Worm (Caenorhabditis elegans) whole organism, dauer: ENCODE results near the gene ufc-1.

Experiments used
- unc-62 ChIP-seq: sonication (generic microtip); optimal IDR thresholded peaks from 2 replicates; lab custom pipeline; 2017; ENCODE audit warnings: missing biosample characterization, missing genetic modification reagents, missing genetic modification characterization

ufc-1 gene

DNA sequence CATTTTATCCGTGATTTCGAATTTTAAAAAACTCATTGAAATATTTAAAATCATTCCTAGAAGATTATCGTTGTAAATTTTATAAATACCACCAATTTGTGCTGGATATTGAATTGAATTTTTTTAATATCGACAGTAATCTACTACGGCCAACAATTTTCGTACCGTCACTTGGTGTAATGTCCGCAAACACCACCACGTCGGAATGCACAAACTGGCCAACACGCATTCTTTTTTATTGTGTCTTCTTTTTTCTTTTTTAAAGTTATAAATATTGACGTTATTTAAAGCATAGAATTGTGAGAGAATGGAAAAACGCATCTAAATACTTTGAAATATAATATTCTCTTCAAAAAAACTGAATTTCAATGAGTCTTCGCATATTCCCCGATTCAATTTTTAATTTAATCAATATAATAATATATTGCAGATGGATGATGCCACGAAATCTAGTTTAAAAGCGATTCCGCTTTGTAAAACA is at the start of gene ufc-1:
Gene ufc-1, plus strand, starts transcription at position 431 of the 481 bp plus-strand sequence.
- TF ChIP-seq unc-62 (GFP tag; lab: Kevin White, UChicago): no peak

DNA sequence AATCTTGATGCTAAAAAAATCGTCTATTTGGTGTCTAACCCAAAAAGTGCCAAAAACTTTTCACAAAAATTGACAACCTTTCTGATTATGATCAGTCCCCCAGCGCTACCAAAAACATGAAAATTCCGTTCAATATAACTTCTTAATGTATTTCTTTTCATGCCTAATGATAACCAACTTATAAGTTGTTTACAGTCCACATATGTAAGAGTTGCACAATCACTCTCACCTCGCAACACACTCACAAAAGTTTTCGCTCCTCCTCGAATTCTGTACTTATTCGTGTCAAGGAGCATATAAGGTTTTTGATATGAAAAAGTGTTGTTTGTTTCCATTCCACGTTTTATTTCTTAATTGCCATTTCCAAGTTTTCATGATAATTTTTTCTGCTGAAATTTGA is 42.8 kb upstream of the ufc-1 start:
- no peak for TF ChIP-seq unc-62 (GFP tag; lab: Kevin White, UChicago)

DNA sequence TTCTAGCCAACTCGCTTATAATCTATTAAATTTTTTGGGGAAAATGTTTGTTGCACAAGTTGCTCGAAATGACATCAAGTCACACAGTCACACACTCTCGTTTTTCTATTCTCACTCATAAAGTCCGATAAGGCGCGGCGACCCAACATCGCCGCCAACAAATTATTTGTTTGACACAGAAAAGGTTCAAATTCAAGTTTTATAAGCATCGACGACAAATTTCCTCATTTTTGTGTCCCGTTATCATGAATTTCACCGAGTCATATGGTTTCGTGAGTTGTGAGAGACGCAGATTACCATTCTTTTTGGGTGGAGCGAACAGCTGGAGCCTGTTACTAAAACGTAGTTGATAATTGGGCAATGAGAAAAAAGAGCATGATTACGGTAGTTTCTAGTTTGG is 41.5 kb upstream of the ufc-1 start:
- TF ChIP-seq unc-62 (GFP tag; lab: Kevin White, UChicago): no peak

DNA sequence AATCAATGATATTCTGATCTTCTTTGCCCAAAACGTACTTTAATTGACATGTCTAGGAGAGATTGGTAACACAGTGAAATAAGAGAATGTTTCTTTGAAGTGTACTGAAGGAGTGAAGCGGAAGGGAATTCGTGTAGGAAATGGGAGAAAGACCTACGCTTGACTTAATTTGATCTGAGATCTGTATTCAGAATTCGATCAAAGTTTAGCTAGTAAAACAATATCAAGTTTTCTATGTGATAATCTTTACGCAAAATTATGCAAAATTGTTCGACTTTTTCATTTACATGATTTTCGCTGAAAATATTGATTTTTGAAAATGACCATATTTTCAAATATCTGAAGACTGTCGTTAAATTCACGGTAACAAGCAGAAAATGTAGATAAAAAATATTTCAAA is 34.0 kb upstream of the ufc-1 start, which contains the start of gene K01B6.4:
Gene K01B6.4, minus strand, starts transcription at position 101 of the 400 bp plus-strand sequence.
- no peak for TF ChIP-seq unc-62 (GFP tag; lab: Kevin White, UChicago)

DNA sequence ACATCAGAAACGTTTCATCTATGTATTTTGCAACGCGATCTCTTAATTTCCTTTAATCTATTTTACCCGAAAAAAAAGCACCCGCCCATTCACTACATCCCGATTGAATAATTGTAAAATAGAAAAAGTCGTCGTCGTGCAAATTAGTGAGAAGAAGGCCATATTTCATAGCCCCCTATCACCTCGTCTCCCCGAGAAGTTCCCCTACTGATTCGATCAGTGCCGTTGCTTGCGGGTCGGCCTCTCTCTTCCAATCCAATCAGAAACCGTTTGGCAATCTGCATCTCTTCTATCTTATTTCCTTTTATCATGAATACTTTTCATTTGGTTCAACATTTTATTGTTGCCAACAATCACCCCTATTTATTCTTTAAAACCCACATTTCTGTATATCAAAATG is 32.2 kb upstream of the ufc-1 start:
- TF ChIP-seq unc-62 (GFP tag; lab: Kevin White, UChicago): no peak

DNA sequence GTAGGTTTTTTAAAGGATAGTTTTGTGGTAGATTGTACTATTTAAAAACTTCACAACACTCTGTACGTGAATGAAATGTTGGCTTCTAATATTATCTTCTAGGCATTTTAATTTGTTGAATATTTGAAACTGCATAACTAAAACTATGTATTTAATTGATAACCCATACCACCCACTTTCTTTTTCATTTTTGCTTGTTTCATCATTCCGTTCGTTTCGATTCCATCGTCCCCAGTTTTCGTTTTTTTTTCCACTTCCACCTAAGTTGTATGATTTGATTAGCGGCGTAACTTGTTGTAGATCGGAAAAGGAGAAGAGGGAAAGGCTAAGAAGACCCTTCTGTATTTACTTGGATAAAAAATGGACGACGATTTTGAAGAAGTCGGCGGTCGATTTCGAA is 31.4 kb upstream of the ufc-1 start, which contains the start of gene K01B6.3:
Gene K01B6.3, plus strand, starts transcription at position 301 of the 400 bp plus-strand sequence.
- no peak for TF ChIP-seq unc-62 (GFP tag; lab: Kevin White, UChicago)

DNA sequence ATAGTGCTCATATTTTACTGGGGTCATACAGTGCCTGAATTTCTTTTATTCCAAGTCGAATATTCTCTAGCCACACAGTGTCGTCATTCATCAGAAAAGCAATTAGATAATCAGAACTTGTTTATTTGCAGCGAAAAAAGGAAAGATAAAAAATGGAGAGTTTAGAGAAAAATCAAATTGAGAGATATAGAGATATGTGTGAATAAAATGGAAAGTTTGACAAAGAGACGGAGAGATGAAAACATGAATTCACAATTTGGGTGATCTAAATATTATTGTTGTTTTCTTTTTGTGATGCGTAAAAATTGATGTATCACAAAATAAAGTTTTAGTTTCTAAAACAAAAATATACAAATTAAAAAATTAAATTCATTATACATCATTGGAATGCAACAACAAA is 30.6 kb upstream of the ufc-1 start:
- TF ChIP-seq unc-62 (GFP tag; lab: Kevin White, UChicago): no peak

DNA sequence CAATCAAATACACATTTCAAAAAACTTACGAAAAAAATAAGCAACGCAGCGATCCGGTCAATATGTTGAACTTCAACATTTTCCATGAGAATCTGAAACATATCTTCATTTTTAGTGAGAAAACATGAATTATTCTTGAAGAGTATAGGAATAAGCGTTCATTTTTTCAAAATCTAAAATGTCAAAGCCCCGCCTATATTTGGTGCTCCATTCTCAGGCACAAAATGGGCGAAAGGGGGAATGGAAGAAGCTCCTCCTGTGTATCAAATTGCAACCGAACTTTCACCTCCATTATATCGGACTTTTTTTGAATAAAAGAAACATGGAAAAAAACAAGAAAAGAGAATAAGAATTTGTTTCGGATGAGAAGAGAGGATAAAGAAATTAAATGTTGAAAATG is 24.7 kb upstream of the ufc-1 start, which contains the start of gene srx-45:
Gene srx-45, minus strand, starts transcription at position 101 of the 400 bp plus-strand sequence.
- TF ChIP-seq unc-62 (GFP tag; lab: Kevin White, UChicago): no peak

DNA sequence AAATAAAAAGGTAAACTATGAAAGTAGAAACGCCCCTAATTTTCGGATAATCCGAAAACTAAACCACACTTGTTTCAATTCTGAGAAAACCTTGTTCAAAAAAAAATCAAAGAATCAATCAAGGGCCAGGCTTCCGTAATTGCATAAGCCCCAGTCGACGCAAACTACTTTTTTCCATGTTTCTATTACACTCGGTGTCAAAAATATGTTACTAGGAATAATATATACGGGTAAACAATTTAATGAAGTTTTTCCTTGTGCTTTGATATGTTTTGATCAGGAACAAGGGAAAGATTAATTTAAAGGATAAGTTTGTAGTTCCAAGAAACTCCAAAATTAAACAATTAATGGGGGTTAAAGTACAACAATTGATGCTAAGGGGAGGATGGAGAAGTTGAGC is 21.5 kb upstream of the ufc-1 start:
- no peak for TF ChIP-seq unc-62 (GFP tag; lab: Kevin White, UChicago)

DNA sequence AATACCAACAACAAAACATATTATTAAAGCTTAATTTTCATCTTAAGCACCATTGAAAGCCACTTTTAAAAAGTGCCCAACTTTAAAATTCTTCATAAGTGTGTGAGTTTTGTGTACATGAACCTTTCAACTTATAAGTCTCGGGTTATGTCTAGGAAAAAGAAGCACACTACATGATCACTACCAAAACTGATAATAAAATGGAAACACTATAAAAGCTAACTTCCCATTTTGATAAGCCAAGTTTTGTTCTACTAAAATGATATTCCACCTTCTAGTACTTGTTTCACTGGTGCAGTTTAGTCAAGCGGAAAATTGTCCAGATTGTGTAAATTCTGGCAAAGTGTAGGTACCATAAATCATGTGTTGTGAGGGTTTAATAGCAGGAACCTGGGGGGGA is 16.8 kb upstream of the ufc-1 start, which contains the start of gene C40H1.8:
Gene C40H1.8, plus strand, starts transcription at position 242 of the 400 bp plus-strand sequence.
- TF ChIP-seq unc-62 (GFP tag; lab: Kevin White, UChicago): no peak

DNA sequence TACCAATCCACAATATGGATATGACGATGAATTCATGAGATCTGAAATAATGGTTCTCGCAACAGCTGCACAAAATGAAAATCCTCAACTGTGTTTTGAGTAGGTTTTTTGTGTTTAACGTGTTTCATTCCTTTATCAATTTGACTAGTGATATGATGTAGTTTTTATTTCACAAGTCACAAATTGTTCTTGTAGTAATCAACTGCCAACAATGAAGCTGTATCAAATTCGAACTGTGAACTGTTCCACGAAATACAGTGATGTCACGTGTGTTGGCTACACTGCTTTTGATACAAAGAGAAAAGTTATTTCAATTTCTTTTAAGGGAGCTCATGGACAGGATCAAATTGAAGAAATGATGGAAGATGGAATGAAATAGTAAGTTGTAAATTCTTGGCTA is 16.1 kb upstream of the ufc-1 start:
- no peak for TF ChIP-seq unc-62 (GFP tag; lab: Kevin White, UChicago)

DNA sequence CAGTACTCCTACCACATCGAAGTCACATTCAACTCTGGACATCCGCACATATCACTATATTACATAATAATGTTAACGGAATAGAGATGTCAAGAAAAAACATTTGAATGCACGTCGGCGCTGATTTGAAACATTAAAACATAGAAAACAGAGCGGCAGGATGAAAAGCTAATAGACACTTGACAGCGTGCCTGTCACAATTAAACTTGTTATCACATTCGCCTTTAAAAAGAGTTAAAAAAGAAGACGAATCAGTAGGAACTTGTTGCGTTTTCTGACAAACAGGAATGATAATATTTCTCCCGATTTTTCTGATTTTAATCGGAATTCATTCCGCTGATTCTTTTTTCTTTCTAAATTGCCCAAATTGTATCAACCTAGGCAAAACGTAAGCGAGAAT is 13.7 kb upstream of the ufc-1 start:
- TF ChIP-seq unc-62 (GFP tag; lab: Kevin White, UChicago): no peak

DNA sequence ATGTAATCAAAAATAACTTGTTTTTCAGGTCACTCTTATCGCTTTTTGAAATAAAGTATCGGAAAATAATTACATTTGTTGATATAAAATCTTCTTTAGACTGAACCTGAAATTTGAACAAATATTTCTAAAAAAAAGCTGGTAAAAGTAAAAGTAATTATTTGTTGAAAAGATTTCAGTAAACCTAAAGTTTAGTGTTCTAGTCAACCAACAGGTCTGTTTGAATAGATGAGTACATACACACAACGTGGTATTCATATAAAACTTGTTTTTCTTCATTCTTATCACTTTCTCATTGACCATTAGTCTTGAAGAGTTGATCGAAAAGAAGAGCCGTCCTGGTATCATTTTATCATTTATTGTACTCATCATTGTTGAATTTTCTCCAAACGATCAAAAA is 11.7 kb upstream of the ufc-1 start, which contains the start of gene C40H1.9:
Gene C40H1.9, plus strand, starts transcription at position 301 of the 400 bp plus-strand sequence.
- no peak for TF ChIP-seq unc-62 (GFP tag; lab: Kevin White, UChicago)

DNA sequence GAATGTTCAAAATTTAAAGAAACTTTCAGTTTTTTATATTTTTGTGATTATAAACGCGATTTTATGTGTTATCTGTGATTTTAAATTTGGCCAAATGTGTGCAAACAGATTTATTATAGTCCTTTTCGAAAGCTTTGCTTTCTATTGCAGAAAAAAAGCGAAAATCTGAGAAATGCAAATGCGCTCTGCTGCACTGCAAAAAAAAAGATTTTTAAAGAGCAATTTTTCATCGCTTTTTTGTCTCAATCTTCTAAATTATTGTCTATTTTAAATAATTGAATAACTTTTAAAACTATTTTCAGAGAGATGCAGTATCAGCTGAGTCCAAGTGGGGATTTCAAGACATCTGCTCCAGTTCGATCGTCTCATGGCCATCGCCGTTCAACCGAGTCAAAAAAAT is 9.3 kb upstream of the ufc-1 start, which contains the start of gene cpb-1:
Gene cpb-1, plus strand, starts transcription at position 301 of the 400 bp plus-strand sequence.
- TF ChIP-seq unc-62 (GFP tag; lab: Kevin White, UChicago): no peak

DNA sequence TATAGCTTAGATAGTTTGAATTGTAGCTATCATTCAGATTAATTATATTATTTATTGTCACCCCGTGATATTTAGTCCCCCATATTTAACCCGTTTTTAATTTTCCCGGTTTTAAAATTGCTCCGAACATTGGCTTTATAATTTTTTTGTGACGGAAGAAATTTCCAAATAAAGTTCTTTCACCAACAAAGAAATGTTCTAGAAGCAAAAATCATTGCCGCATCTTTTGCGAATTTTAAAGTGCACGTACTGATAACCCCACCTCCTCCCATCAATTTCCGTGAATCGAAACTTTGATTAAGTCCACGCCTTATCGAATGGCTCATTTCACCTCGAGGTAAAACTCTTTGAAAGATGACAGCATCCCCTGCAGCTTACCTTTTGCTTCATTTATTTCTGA is 6.6 kb upstream of the ufc-1 start, which contains the start of gene C40H1.7:
Gene C40H1.7, plus strand, starts transcription at position 301 of the 400 bp plus-strand sequence.
- TF ChIP-seq unc-62 (GFP tag; lab: Kevin White, UChicago): no peak

DNA sequence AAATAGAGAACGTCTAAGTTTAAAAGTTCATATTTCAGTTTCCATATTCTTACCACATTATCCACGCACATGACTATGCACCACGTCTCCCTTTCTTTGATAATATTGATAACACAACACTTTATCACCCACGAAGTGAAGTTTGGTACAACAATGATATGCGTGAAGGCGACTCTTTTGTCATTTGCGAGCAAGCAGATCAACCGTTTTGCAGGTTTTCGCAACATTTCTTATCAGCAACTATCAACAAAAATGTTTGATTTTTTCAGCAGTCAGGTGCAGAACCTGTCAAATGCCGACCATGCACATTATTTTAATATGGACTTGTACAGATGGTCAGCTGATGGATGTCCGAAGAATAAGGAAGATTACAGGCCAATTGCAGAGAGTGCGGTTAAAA is 4.8 kb upstream of the ufc-1 start:
- no peak for TF ChIP-seq unc-62 (GFP tag; lab: Kevin White, UChicago)

DNA sequence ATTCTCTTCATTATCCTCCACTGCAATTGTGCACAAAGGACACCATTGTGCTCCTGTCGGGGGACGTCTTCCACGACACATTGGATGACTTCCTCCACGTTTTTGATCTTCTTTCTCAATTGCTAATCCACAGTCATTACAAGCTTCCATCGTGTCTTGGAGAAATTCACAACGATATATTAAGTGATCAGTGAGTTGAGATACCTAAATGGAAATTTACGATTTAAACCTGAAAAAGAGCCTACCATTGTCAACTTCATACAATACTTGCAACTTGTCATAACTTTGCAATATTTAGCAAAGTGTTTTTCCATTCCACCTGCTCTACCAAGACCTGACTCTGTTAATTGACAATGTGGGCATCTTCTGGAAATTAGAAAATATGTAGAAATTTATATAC is 3.4 kb upstream of the ufc-1 start:
- TF ChIP-seq unc-62 (GFP tag; lab: Kevin White, UChicago): no peak
